Worm (Caenorhabditis elegans): ENCODE data around the gene glb-34.

ce11 chrIV:14534967-14535366 lies 37.5 kb downstream of the glb-34 start, which contains the start of gene T27E7.4:
- TF ChIP-seq blmp-1 (tag; optimal IDR thresholded peaks at IDR 0.05) (no peak), lin-13 (tag; optimal IDR thresholded peaks at IDR 0.05) (no peak), snpc-4 (tag; optimal IDR thresholded peaks at IDR 0.05) (no peak), drap-1 (GFP tag; optimal IDR thresholded peaks at IDR 0.05) (no peak), mab-5 (tag; optimal IDR thresholded peaks at IDR 0.05) (no peak), elt-3 (tag; optimal IDR thresholded peaks at IDR 0.05) (no peak), unc-62 (GFP tag; optimal IDR thresholded peaks at IDR 0.05) (no peak)
